Fruit fly (Drosophila melanogaster): ENCODE data around the gene Ndae1.

Gene Ndae1

dm6 chr2L:7204172-7204482 lies 45.0 kb downstream of the Ndae1 start, which contains the start of gene CG4502:
TSS of gene CG4502 (minus strand) at chr2L:7204264.
- TF ChIP-seq Smox (GFP tag; optimal IDR thresholded peaks at IDR 0.05) (no peak), CG11294 (GFP tag; IDR thresholded peaks at IDR 0.05) (no peak), CG7368 (GFP tag; optimal IDR thresholded peaks at IDR 0.05) (no peak), CG6276 (GFP tag; optimal IDR thresholded peaks at IDR 0.05) (no peak), salr (GFP tag; optimal IDR thresholded peaks at IDR 0.05) (no peak), CG10631 (GFP tag; optimal IDR thresholded peaks at IDR 0.05) (no peak), svp (GFP tag) (peak; percentile 67), CG10669 (GFP tag; optimal IDR thresholded peaks at IDR 0.05) (no peak), CG4318 (GFP tag; optimal IDR thresholded peaks at IDR 0.05) (no peak), CG32006 (GFP tag; optimal IDR thresholded peaks at IDR 0.05) (no peak), CG31627 (GFP tag; optimal IDR thresholded peaks at IDR 0.05) (peak; percentile 17), topi (GFP tag; optimal IDR thresholded peaks at IDR 0.05) (no peak), CG34406 (GFP tag; optimal IDR thresholded peaks at IDR 0.05) (no peak), eg (GFP tag; IDR thresholded peaks at IDR 0.05) (0 out of 3 replicates have a peak, but pooled peaks have one; percentile 20), Lpt (GFP tag; optimal IDR thresholded peaks at IDR 0.05) (no peak), Eip93F (GFP tag; optimal IDR thresholded peaks at IDR 0.05) (no peak), Sox102F (GFP tag; optimal IDR thresholded peaks at IDR 0.05) (peak; percentile 56), net (GFP tag; optimal IDR thresholded peaks at IDR 0.05) (no peak), CG8119 (GFP tag; IDR thresholded peaks at IDR 0.05) (no peak; the same call in 2 of the 3 replicates), OdsH (GFP tag; optimal IDR thresholded peaks at IDR 0.05) (no peak), pdm3 (GFP tag; optimal IDR thresholded peaks at IDR 0.05) (no peak), CG8632 (GFP tag; optimal IDR thresholded peaks at IDR 0.05) (no peak), acj6 (GFP tag; optimal IDR thresholded peaks at IDR 0.05) (no peak), CG6808 (GFP tag; optimal IDR thresholded peaks at IDR 0.05) (no peak), fd85E (GFP tag; optimal IDR thresholded peaks at IDR 0.05) (no peak), CG6854 (GFP tag; optimal IDR thresholded peaks at IDR 0.05) (no peak), Eip75B (GFP tag; optimal IDR thresholded peaks at IDR 0.05) (peak; percentile 46), CG3919 (GFP tag; optimal IDR thresholded peaks at IDR 0.05) (peak; percentile 13), CG3032 (tag; optimal IDR thresholded peaks at IDR 0.05) (no peak), Sox15 (GFP tag; optimal IDR thresholded peaks at IDR 0.05) (no peak), CG8319 (GFP tag; optimal IDR thresholded peaks at IDR 0.05) (no peak), fd59A (GFP tag; optimal IDR thresholded peaks at IDR 0.05) (no peak), CG6163 (GFP tag; IDR thresholded peaks at IDR 0.05) (no peak), esn (GFP tag; optimal IDR thresholded peaks at IDR 0.05) (peak; percentile 38), achi (GFP tag; optimal IDR thresholded peaks at IDR 0.05) (no peak), Hr39 (GFP tag; optimal IDR thresholded peaks at IDR 0.05) (no peak), fkh (GFP tag; optimal IDR thresholded peaks at IDR 0.05) (no peak), Ets96B (tag; optimal IDR thresholded peaks at IDR 0.05) (no peak), dsx (GFP tag; optimal IDR thresholded peaks at IDR 0.05; ENCODE audit: poor library complexity, severe bottlenecking) (peak; percentile 15), Hr4 (GFP tag; optimal IDR thresholded peaks at IDR 0.05) (no peak), Blimp-1 (GFP tag; optimal IDR thresholded peaks at IDR 0.05) (no peak), Eip78C (GFP tag) (peak; percentile 59), CG11902 (GFP tag; optimal IDR thresholded peaks at IDR 0.05) (no peak), vri (GFP tag; optimal IDR thresholded peaks at IDR 0.05) (no peak), CG6792 (GFP tag; optimal IDR thresholded peaks at IDR 0.05) (no peak), CG16779 (tag; optimal IDR thresholded peaks at IDR 0.05) (no peak), dac (GFP tag; optimal IDR thresholded peaks at IDR 0.05) (no peak), Sox14 (GFP tag; optimal IDR thresholded peaks at IDR 0.05) (peak; percentile 51), cyc (GFP tag; optimal IDR thresholded peaks at IDR 0.05) (peak; percentile 17), ss (GFP tag; optimal IDR thresholded peaks at IDR 0.05) (peak in 1 of 2 experiments; percentile 2), CG1621 (tag; optimal IDR thresholded peaks at IDR 0.05) (no peak), CG11762 (GFP tag; optimal IDR thresholded peaks at IDR 0.05; ENCODE audit: insufficient read depth) (no peak), CG15336 (GFP tag; IDR thresholded peaks at IDR 0.05) (no peak)

All from whole organism, prepupa.